Worm (Caenorhabditis elegans): ENCODE data around the gene nlp-33.

nlp-33 gene

ce11 chrV:11190983-11191382, 43.8 kb downstream of the nlp-33 start, which contains the start of gene lgc-49:
Gene lgc-49 (plus strand): TSS chrV:11191283.
- TF ChIP-seq mel-28 (tag; optimal IDR thresholded peaks at IDR 0.05; ENCODE audit: borderline replicate concordance) (no peak), aptf-2 (GFP tag; conservative IDR thresholded peaks at IDR 0.05) (no peak), ZK185.1 (tag; optimal IDR thresholded peaks at IDR 0.05; ENCODE audit: poor library complexity, severe bottlenecking) (no peak), hmg-1.2 (GFP tag; IDR thresholded peaks at IDR 0.05) (no peak), Y67H2A.10 (GFP tag; conservative IDR thresholded peaks at IDR 0.05) (no peak), F33H1.4 (GFP tag; IDR thresholded peaks at IDR 0.05) (no peak), F57A8.1 (GFP tag; optimal IDR thresholded peaks at IDR 0.05) (no peak), him-1 (tag; optimal IDR thresholded peaks at IDR 0.05) (no peak), nhr-27 (tag; optimal IDR thresholded peaks at IDR 0.05) (no peak), lin-35 (GFP tag; optimal IDR thresholded peaks at IDR 0.05) (no peak)

DNA sequence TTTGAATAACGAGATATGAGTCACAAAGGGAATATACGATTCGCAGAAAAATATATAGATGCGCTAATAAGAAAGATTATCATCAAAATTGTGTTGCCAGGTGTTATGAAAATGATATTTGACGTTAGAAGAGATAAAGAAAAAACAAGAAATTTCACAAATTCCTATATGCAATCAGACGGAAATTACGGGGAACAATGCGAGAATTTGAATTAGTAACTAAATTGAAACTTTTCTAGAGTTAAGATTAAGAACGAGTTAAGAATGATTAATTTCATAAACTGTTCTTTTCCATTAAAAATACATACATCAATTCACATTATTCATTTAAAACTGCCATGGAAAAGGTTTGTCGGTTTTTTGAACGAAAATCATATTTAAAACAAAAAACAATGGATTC, 49.0 kb downstream of the nlp-33 start, which contains the start of gene clc-6:
clc-6 (minus strand) TSS at position 101 of the 400 bp plus-strand sequence.
- TF ChIP-seq Y79H2A.3 (GFP tag; conservative IDR thresholded peaks at IDR 0.05) (no peak), ztf-28 (GFP tag; IDR thresholded peaks at IDR 0.05) (no peak), B0035.1 (tag; optimal IDR thresholded peaks at IDR 0.05) (no peak), pha-4 (tag; optimal IDR thresholded peaks at IDR 0.05) (no peak), repo-1 (tag; optimal IDR thresholded peaks at IDR 0.05) (no peak), hmg-1.2 (GFP tag; IDR thresholded peaks at IDR 0.05) (no peak), ets-4 (GFP tag; optimal IDR thresholded peaks at IDR 0.05) (no peak), zfh-2 (GFP tag; conservative IDR thresholded peaks at IDR 0.05) (no peak), let-526 (GFP tag; IDR thresholded peaks at IDR 0.05) (no peak), rcor-1 (GFP tag; IDR thresholded peaks at IDR 0.05) (no peak), ztf-26 (tag; optimal IDR thresholded peaks at IDR 0.05) (no peak), zim-3 (tag; optimal IDR thresholded peaks at IDR 0.05) (no peak), lin-35 (GFP tag; optimal IDR thresholded peaks at IDR 0.05) (no peak), mcd-1 (GFP tag; IDR thresholded peaks at IDR 0.05) (no peak), F57A8.1 (GFP tag; optimal IDR thresholded peaks at IDR 0.05) (no peak), egl-44 (GFP tag; IDR thresholded peaks at IDR 0.05) (no peak)

DNA sequence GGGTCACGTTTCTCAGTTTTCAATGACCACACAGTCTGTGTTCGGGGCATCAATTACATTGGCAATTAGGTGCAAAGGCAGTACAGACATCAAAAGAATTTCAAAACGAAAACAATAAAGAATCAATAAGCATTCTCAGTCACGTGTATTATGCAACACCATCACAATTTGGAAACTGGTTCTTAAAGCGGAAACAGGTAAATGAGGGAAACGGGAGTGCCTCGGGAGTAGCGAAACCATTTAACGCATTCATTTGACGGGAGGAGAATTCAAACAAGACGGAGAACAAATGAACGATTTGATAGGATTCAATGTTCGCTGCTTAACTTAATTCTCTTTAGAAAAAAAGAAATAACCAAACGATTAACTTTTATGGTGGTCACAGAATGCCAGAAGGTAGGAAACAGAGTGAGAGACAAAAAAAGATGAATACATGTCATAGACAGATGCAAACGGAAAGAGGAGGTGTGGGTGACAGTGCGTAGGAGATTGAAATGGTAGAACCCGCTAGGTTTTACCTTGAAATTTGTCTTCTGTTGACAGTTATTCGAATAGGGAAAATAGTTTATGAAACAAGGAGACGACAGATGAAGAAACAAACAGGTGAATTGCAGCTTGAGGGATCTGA, 49.6 kb downstream of the nlp-33 start:
- TF ChIP-seq egl-44 (GFP tag; IDR thresholded peaks at IDR 0.05) (no peak), Y53F4B.3 (GFP tag; IDR thresholded peaks at IDR 0.05) (no peak), snpc-1.3 (tag; optimal IDR thresholded peaks at IDR 0.05; ENCODE audit: insufficient read depth) (no peak), nhr-27 (tag; optimal IDR thresholded peaks at IDR 0.05) (no peak), F55B11.4 (tag; optimal IDR thresholded peaks at IDR 0.05; ENCODE audit: borderline replicate concordance, insufficient read depth) (no peak), lin-40 (tag; optimal IDR thresholded peaks at IDR 0.05) (peak; percentile 26)

All from whole organism, young adult.